Worm (Caenorhabditis elegans) whole organism, early embryonic: ENCODE measurements around the gene sek-3.

Source experiments
- B0310.2 ChIP-seq: sonication (generic microtip); optimal IDR thresholded peaks from 2 replicates; lab custom pipeline; 2016; ENCODE audit warnings: mild to moderate bottlenecking, missing genetic modification characterization, missing compliant biosample characterization
- F13C5.2 ChIP-seq: sonication (generic microtip); optimal IDR thresholded peaks from 2 replicates; lab custom pipeline; 2017; ENCODE audit warnings: mild to moderate bottlenecking, missing genetic modification characterization, inconsistent platforms, missing compliant biosample characterization
- ama-1 ChIP-seq: fragments of 150-350 bp; optimal IDR thresholded peaks from 2 replicates; lab custom pipeline; 2014
- hnd-1 ChIP-seq: sonication (generic microtip); optimal IDR thresholded peaks from 2 replicates; lab custom pipeline; 2016; ENCODE audit warnings: missing genetic modification characterization, missing compliant biosample characterization

ce11 chrX:5038812-5039211, 21.1 kb downstream of the sek-3 start:
- TF ChIP-seq hnd-1 (tag; lab: Kevin White, UChicago) = no peak
- no peak for TF ChIP-seq F13C5.2
- TF ChIP-seq ama-1 (lab: Kevin White, UChicago) = no peak
- no peak for TF ChIP-seq B0310.2 (tag; lab: Kevin White, UChicago)
